Fruit fly (Drosophila melanogaster): ENCODE results near the gene CG18598.

Gene CG18598

dm6 chr3R:18234699-18235257, 16.1 kb upstream of the CG18598 start:
- TF ChIP-seq CG14711 (tag; optimal IDR thresholded peaks at IDR 0.05) (no peak), Crg-1 (GFP tag; optimal IDR thresholded peaks at IDR 0.05) (no peak)

DNA sequence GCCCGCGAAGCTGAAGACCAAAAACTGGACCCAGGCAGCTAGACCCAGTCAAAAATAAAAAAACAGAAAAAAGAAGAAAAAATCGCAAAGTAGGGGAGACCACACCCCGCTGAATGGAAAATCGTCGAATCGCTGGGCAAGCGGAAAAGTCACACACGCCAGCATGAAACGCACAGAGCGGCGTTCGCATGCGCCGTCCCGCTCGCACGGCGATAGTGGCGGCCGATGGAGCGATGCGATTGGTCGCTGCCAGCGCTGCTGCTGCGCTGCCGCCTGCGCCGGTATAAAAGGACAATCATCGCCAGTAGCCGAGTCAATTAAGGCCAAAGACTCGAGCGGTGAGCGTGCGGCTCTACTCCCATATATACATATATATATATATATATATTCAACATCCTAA, 15.0 kb upstream of the CG18598 start, which contains the start of gene repo:
Gene repo (plus strand): TSS at position 314 of the 400 bp plus-strand sequence.
- TF ChIP-seq Crg-1 (GFP tag; optimal IDR thresholded peaks at IDR 0.05) (no peak), pad (GFP tag; optimal IDR thresholded peaks at IDR 0.05) (peak; percentile 13), tj (GFP tag; optimal IDR thresholded peaks at IDR 0.05) (peak; percentile 1)

DNA sequence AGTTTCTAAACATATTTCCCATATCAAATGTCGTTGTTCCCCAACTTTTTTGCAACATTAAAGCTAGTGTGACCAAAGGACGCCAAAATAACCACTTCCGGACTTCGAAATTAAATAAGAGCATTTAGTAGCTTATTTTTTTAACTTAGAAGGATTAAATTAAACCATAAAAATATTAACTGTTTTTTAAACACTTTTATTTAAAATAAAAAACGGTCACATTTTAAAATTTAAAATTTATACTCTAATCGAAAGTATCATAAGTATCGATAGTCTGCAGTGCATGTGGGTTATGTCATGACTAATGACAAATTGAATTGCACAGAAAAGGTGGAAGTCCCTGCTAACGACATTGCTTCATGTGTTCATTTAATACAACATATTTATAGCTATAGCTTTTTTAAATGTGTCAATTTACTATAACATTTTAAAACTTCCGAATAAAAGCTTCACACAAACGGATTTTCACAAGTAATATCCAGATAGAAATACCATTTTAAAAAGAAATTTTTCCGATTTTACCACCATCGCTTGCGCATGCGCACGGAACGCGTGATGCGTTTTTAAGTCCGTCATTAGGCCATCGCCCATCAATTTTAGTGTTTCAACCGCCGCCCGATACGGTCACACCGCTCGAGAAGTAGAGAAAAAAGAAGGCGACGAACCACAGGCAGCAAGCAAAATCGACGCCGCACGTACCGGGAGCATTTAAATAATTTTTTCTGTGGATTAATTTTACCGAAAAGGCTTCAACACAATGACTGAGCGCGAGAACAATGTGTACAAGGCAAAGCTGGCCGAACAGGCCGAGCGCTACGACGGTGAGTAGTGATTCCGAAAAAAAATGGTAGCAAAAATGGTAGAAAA, 8.6 kb upstream of the CG18598 start, which contains the start of the genes CG7156 and 14-3-3epsilon:
Gene CG7156 (minus strand): TSS at position 71 of the 867 bp plus-strand sequence.
Gene 14-3-3epsilon (plus strand): TSS at position 443 of the 867 bp plus-strand sequence.
- TF ChIP-seq toe (GFP tag; optimal IDR thresholded peaks at IDR 0.05) (peak; percentile 28), CG7045 (GFP tag; optimal IDR thresholded peaks at IDR 0.05) (peak; percentile 22), CG7101 (tag; optimal IDR thresholded peaks at IDR 0.05) (peak; percentile 52), bab1 (GFP tag; optimal IDR thresholded peaks at IDR 0.05) (peak; percentile 50), Mnt (GFP tag; optimal IDR thresholded peaks at IDR 0.05) (peak; percentile 53), Clk (GFP tag; optimal IDR thresholded peaks at IDR 0.05) (no peak), Hr96 (GFP tag; optimal IDR thresholded peaks at IDR 0.05) (peak; percentile 25), CG33017 (tag; optimal IDR thresholded peaks at IDR 0.05) (no peak), CG12768 (GFP tag; optimal IDR thresholded peaks at IDR 0.05) (peak; percentile 25), CG11617 (GFP tag; optimal IDR thresholded peaks at IDR 0.05) (no peak), CG5204 (GFP tag; optimal IDR thresholded peaks at IDR 0.05) (no peak), tj (GFP tag; optimal IDR thresholded peaks at IDR 0.05) (no peak), CG14711 (tag; optimal IDR thresholded peaks at IDR 0.05) (peak; percentile 13), kay (GFP tag; ENCODE audit: borderline replicate concordance) (no peak), ovo (GFP tag; optimal IDR thresholded peaks at IDR 0.05) (peak; percentile 8), pad (GFP tag; optimal IDR thresholded peaks at IDR 0.05) (peak; percentile 5), CG1620 (GFP tag; optimal IDR thresholded peaks at IDR 0.05) (peak; percentile 28), cnc (optimal IDR thresholded peaks at IDR 0.05) (no peak), Crg-1 (GFP tag; optimal IDR thresholded peaks at IDR 0.05) (no peak)

DNA sequence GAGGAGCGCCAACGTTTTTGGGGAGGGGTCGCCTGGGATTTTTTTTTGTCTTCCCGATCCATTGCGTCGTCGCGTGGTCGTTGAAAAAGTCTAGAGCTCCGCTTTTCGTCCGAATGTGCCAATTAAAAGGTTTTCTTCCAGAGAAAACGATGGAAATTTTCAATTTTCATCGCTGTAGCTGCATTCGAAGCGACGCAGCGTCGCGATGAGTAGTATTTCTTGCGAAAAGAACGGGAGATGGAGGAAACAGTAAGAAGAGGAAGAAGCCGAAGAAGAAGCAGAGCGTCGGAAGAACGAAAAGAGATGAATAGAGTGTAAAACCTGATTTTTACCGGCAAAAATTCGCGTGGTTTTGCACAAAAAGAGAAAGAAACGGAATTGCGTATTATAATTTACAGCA, 7.9 kb upstream of the CG18598 start:
- TF ChIP-seq Hr96 (GFP tag; optimal IDR thresholded peaks at IDR 0.05), result no peak
- TF ChIP-seq cnc (optimal IDR thresholded peaks at IDR 0.05), result peak in 1 of 2 experiments; percentile 35

- TF ChIP-seq cnc (optimal IDR thresholded peaks at IDR 0.05) (no peak), Hr96 (GFP tag; optimal IDR thresholded peaks at IDR 0.05) (peak; percentile 38), CG5204 (GFP tag; optimal IDR thresholded peaks at IDR 0.05) (no peak), CG11617 (GFP tag; optimal IDR thresholded peaks at IDR 0.05) (no peak), CG1620 (GFP tag; optimal IDR thresholded peaks at IDR 0.05) (no peak), pad (GFP tag; optimal IDR thresholded peaks at IDR 0.05) (no peak), toe (GFP tag; optimal IDR thresholded peaks at IDR 0.05) (no peak), CG7045 (GFP tag; optimal IDR thresholded peaks at IDR 0.05) (no peak), Mnt (GFP tag; optimal IDR thresholded peaks at IDR 0.05) (no peak), ovo (GFP tag; optimal IDR thresholded peaks at IDR 0.05) (no peak), CG14711 (tag; optimal IDR thresholded peaks at IDR 0.05) (peak; percentile 94), Clk (GFP tag; optimal IDR thresholded peaks at IDR 0.05) (no peak), kay (GFP tag; ENCODE audit: borderline replicate concordance) (peak; percentile 96), CG7101 (tag; optimal IDR thresholded peaks at IDR 0.05) (no peak), cic (GFP tag; optimal IDR thresholded peaks at IDR 0.05) (no peak), CG12768 (GFP tag; optimal IDR thresholded peaks at IDR 0.05) (no peak), bab1 (GFP tag; optimal IDR thresholded peaks at IDR 0.05) (no peak)
Measured at dm6 chr3R:18243718-18244170, 7.2 kb upstream of the CG18598 start.

DNA sequence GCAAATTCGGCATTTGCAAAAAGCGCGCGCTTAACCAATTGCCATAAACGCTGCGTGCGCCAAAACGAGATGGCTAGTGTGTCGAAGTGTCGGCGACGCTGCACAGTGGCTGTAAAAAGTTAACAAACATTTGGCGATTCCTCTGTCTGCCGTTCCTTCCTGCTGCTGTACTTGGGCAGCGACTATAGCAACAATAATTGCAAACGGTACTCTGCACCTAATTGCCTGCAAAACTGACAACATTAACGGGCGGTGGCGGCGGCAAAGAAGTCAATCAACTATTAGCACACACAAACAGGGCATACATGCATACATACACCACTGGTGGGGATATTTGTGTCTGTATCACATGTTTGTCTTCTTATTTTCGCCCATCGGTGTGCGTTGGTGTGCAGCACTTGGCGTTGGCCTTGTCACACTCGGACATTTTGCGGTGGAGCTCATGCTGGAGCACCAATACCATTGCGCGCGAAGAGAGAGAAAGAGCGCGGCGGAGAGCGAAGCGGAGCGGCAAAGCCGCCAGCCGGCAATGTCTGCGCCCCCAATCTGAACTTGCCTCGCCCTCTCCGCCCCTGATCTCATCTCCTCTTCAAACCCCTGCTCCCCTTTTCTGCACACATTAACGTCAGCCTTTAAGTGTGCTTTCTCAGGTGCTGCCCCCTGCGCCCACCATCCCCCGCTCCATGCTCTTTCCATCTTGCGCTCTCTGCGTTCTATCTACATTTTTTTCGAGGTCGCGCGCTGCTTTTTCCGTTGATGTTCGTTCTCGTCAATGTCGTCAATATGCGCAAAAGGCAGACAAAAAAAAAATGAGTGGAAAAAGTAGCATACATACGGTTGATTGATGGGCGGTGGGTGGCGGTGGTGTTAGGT, 6.5 kb upstream of the CG18598 start:
- TF ChIP-seq CG1620 (GFP tag; optimal IDR thresholded peaks at IDR 0.05), result peak; percentile 29
- peak; percentile 53 for TF ChIP-seq Crg-1 (GFP tag; optimal IDR thresholded peaks at IDR 0.05)
- TF ChIP-seq cnc (optimal IDR thresholded peaks at IDR 0.05), result no peak
- TF ChIP-seq ovo (GFP tag; optimal IDR thresholded peaks at IDR 0.05), result no peak
- peak; percentile 33 for TF ChIP-seq Hr96 (GFP tag; optimal IDR thresholded peaks at IDR 0.05)
- TF ChIP-seq pad (GFP tag; optimal IDR thresholded peaks at IDR 0.05), result peak; percentile 82
- no peak for TF ChIP-seq CG33017 (tag; optimal IDR thresholded peaks at IDR 0.05)
- peak; percentile 6 for TF ChIP-seq bab1 (GFP tag; optimal IDR thresholded peaks at IDR 0.05)
- TF ChIP-seq CG11617 (GFP tag; optimal IDR thresholded peaks at IDR 0.05), result peak; percentile 20
- TF ChIP-seq Mnt (GFP tag; optimal IDR thresholded peaks at IDR 0.05), result peak; percentile 52
- no peak for TF ChIP-seq kay (GFP tag; ENCODE audit: borderline replicate concordance)
- TF ChIP-seq toe (GFP tag; optimal IDR thresholded peaks at IDR 0.05), result no peak
- TF ChIP-seq CG14711 (tag; optimal IDR thresholded peaks at IDR 0.05), result no peak
- peak; percentile 75 for TF ChIP-seq tj (GFP tag; optimal IDR thresholded peaks at IDR 0.05)
- TF ChIP-seq CG7045 (GFP tag; optimal IDR thresholded peaks at IDR 0.05), result peak; percentile 36
- no peak for TF ChIP-seq Clk (GFP tag; optimal IDR thresholded peaks at IDR 0.05)
- TF ChIP-seq CG5204 (GFP tag; optimal IDR thresholded peaks at IDR 0.05), result no peak
- TF ChIP-seq CG7101 (tag; optimal IDR thresholded peaks at IDR 0.05), result no peak
- peak; percentile 82 for TF ChIP-seq cic (GFP tag; optimal IDR thresholded peaks at IDR 0.05)
- TF ChIP-seq CG12768 (GFP tag; optimal IDR thresholded peaks at IDR 0.05), result peak; percentile 55
